Fruit fly (Drosophila melanogaster) Kc167 (cell line): ENCODE measurements around the gene dpr14.

Experiments used
- Myc ChIP-seq: fragments of >200 bp; optimal IDR thresholded peaks from 2 replicates; lab custom pipeline; 2017; ENCODE audit warnings: missing external identifiers
- Sin3A ChIP-seq: fragments of >200 bp; optimal IDR thresholded peaks from 2 replicates; lab custom pipeline; 2018; ENCODE audit warnings: missing external identifiers
- h ChIP-seq: fragments of >200 bp; optimal IDR thresholded peaks from 3 replicates; lab custom pipeline; 2018; ENCODE audit warnings: missing external identifiers
- insv ChIP-seq: fragments of >200 bp; optimal IDR thresholded peaks from 3 replicates; lab custom pipeline; 2018; ENCODE audit warnings: missing external identifiers
- psq ChIP-seq: fragments of >200 bp; optimal IDR thresholded peaks from 2 replicates; lab custom pipeline; 2017; ENCODE audit warnings: missing external identifiers
- ttk ChIP-seq: sonication (Bioruptor generic); optimal IDR thresholded peaks from 2 replicates; lab custom pipeline; 2017; ENCODE audit warnings: missing external identifiers

- TF ChIP-seq Sin3A (lab: Kevin White, UChicago) (no peak), insv (lab: Kevin White, UChicago) (no peak), h (lab: Kevin White, UChicago) (no peak), Myc (no peak), psq (lab: Kevin White, UChicago) (no peak), ttk (lab: Kevin White, UChicago) (no peak)
Measured at dm6 chrX:7874094-7874493, 34.0 kb downstream of the dpr14 start, which contains the start of gene Ir7c.
